Worm (Caenorhabditis elegans) whole organism, late embryonic: ENCODE measurements around the gene srb-18.

Experiments
- ama-1 ChIP-seq: fragments of 150-350 bp; optimal IDR thresholded peaks from 2 replicates; lab custom pipeline; 2014
- dmd-4 ChIP-seq: sonication (generic microtip); optimal IDR thresholded peaks from 2 replicates; lab custom pipeline; 2016; ENCODE audit warnings: borderline replicate concordance, missing genetic modification characterization, missing compliant biosample characterization
- elt-2 ChIP-seq: sonication (generic microtip); optimal IDR thresholded peaks from 2 replicates; lab custom pipeline; 2016; ENCODE audit warnings: missing genetic modification reagents, missing genetic modification characterization, missing compliant biosample characterization
- ets-4 ChIP-seq: sonication (generic microtip); optimal IDR thresholded peaks from 2 replicates; lab custom pipeline; 2016; ENCODE audit warnings: missing genetic modification characterization, missing compliant biosample characterization

DNA sequence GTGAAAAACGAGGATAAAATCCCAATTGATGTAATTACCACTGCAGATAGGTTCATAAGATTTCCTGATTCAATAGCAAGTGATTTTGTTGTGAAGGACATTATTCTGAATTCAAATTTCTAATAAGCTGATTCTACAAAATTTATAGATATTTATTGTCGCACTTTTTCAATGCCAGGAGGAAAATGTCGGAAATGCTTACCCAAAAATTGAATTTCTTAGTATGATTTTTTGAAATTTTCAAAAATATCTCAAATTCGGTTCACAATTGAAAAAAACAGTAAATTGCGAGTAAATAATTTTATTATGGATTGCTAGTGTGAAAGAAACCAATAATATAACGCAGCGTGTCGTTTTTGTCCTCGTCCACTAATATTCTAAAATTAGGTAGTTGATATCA lies 22.1 kb upstream of the srb-18 start, which contains the start of gene srbc-10:
- TF ChIP-seq elt-2 (tag; lab: Kevin White, UChicago), result no peak
- TF ChIP-seq dmd-4 (tag; lab: Kevin White, UChicago), result no peak
- no peak for TF ChIP-seq ets-4 (tag; lab: Kevin White, UChicago)
- TF ChIP-seq ama-1 (lab: Kevin White, UChicago), result no peak
